Fruit fly (Drosophila melanogaster) whole organism: Measurements from ENCODE around the gene CG6005.

Experiments used
- Dll ChIP-seq: fragments of >200 bp; optimal IDR thresholded peaks from 2 replicates; lab custom pipeline; 2017
- pan ChIP-seq: fragments of >200 bp; optimal IDR thresholded peaks from 2 replicates; lab custom pipeline; 2017
- psq ChIP-seq: fragments of >200 bp; optimal IDR thresholded peaks from 2 replicates; lab custom pipeline; 2017
- usp ChIP-seq: fragments of >200 bp; optimal IDR thresholded peaks from 2 replicates; lab custom pipeline; 2017; ENCODE audit warnings: missing biosample characterization, missing genetic modification characterization, mixed read lengths

DNA sequence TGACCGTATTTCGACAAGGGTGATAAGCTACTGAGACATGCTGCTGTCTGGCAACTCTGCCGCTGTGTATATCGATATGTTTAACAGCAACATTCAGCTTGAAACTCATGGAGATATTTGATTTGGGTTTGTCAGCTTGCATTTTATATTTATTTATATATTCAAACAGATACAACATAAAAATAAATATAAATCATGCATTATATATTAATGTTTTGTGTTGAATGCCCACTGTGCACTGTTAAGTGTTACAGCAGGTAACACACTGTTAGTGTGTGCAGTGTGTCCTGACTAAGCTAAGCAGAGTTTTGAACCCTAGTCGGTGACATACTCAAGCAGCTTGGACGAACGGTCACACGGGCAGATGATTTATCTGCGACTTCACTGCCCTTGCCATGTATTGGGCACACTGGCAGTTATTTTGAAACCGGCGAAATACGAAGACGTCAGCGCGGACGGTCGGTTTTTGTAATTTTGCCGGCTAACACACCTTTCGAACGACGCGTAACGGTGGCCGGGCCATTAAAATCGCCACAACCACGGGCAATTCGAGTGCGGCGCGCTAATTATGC is 40.1 kb downstream of the CG6005 start, which contains the start of the genes snRNP-U1-C and gukh:
- TF ChIP-seq usp (GFP tag; lab: Kevin White, UChicago) (no peak), psq (lab: Kevin White, UChicago) (no peak), Dll (no peak), pan (no peak)
